Worm (Caenorhabditis elegans) whole organism, midembryonic: ENCODE data around the gene ras-1.

ENCODE experiments used
- flt-1 ChIP-seq: fragments of 200-800 bp; sonication (Bioruptor generic); IDR thresholded peaks from 2 replicates; pipeline ENCODE4 v1.3.6; 2022; ENCODE audit warnings: missing genetic modification characterization, missing compliant biosample characterization
- ztf-23 ChIP-seq: fragments of 200-800 bp; sonication (Bioruptor generic); IDR thresholded peaks from 2 replicates; pipeline ENCODE4 v1.3.6; 2022; ENCODE audit warnings: missing genetic modification reagents, missing genetic modification characterization, missing compliant biosample characterization

DNA sequence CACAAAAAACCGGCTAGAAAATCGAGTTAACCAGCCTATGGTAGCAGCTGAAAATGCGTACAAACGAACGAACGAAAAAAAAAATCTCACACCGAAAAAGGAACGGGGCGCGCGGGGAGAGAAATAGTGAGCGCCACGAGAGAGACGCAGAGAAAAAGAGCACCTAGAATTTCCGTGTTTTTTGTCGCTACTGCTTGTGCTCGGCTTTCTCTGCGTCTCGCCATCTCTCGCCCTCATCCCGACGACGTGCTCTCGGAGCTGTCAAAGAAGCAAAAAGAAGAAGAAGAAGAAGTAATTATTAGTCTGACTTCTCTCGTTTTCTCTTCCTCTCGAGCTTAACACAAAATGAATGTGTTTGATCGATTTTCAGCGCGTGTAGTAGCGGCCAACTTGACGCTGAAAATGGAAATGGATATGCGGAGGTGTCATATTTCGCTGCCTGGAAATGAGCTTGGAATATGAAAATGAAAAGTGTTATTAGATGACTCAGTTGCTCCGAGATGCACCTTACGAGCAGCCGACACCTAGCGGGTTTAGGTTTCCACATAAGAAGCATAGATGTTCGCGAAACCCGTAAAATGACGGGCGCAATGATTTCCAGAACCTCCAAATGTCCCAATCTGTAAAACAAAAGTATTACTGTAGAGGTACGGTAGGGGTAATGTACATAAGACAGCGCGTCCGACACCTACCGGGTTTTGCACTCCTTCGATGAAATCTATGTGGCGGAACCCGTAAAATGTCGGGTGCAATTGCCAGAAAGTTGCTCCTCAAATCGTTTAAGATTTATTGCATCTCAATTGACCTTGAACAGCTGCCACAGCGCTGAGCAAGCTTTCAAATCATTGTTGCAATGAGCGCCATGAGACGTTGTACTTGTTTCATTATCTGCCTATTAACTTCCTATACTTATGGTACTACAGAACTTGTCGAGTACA, 30.9 kb upstream of the ras-1 start, which contains the start of gene btb-14:
- no peak for TF ChIP-seq flt-1 (GFP tag; lab: Robert Waterston, UW)
- TF ChIP-seq ztf-23 (GFP tag; lab: Robert Waterston, UW) = no peak
